Worm (Caenorhabditis elegans) whole organism, L1 larva: ENCODE measurements around the gene Y40A1A.3.

ENCODE experiments used
- aly-2 ChIP-seq: fragments of 150-350 bp; optimal IDR thresholded peaks from 2 replicates; lab custom pipeline; 2014; ENCODE audit warnings: missing biosample characterization, missing genetic modification characterization
- dpl-1 ChIP-seq, 3 experiments: fragments of 150-350 bp in 2 of 3; sonication (generic microtip) in 1 of 3; optimal IDR thresholded peaks; 2 replicates each; lab custom pipeline; 2014 to 2017; ENCODE audit warnings: missing biosample characterization in 3 of 3, missing genetic modification characterization in 3 of 3, missing genetic modification reagents in 3 of 3
- lir-3 ChIP-seq: sonication (generic microtip); optimal IDR thresholded peaks from 2 replicates; lab custom pipeline; 2016; ENCODE audit warnings: mild to moderate bottlenecking, missing genetic modification characterization, moderate library complexity, missing compliant biosample characterization; ENCODE audit not compliant: poor library complexity
- nhr-237 ChIP-seq: fragments of 150-350 bp; optimal IDR thresholded peaks from 2 replicates; lab custom pipeline; 2014; ENCODE audit warnings: missing biosample characterization, missing genetic modification characterization
- nhr-76 ChIP-seq: sonication (generic microtip); optimal IDR thresholded peaks from 2 replicates; lab custom pipeline; 2017; ENCODE audit warnings: missing biosample characterization, missing genetic modification characterization
- nhr-77 ChIP-seq: fragments of 150-350 bp; optimal IDR thresholded peaks from 2 replicates; lab custom pipeline; 2014; ENCODE audit warnings: missing biosample characterization, missing genetic modification characterization
- sox-4 ChIP-seq: sonication (generic microtip); optimal IDR thresholded peaks from 2 replicates; lab custom pipeline; 2016; ENCODE audit warnings: missing genetic modification characterization, missing compliant biosample characterization
- unc-130 ChIP-seq: fragments of 150-350 bp; optimal IDR thresholded peaks from 2 replicates; lab custom pipeline; 2017; ENCODE audit warnings: missing biosample characterization, missing genetic modification characterization, inconsistent platforms
- ztf-11 ChIP-seq, 2 experiments: sonication (generic microtip); optimal IDR thresholded peaks; 2 replicates each; lab custom pipeline; 2016 to 2017; ENCODE audit warnings: missing genetic modification characterization in 2 of 2, missing biosample characterization in 1 of 2, missing compliant biosample characterization in 1 of 2

Y40A1A.3 gene

DNA sequence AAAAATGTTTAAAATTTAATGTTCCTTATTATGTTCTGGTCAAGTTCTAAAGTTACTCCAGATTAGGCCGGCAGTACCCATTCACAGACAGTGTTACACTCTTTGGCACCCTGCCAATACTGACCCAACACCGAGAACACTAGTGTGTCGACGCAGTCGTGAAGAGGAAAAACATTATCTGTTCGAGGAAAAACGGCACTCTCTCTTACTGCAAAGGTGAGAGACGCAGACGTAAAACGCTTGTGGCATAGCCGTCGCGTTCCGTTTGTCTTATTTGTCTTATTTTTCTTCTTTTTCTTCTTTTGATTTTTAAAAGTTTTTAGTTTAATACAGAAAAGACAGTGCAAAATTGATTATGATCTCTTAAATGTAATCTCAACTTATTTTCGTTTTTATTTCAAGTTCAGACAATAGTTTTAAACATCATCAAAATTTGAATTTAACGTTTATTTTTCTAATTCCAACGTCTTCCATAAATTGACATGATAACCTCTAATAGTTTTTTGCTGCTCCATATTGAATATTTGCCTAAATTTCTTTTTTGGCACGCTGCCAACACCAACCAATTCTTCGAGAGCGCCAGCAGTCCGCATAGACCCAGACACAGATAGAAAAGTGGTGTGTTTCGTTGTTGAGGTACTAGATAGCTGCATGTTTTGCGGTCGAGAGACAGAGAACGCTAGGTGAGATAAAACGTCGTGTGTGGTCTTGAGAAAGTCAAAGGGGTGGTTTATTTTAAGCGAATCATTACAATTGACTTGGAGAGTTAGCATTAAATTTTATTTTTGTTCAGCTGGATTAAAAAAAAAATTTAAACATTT is 36.7 kb downstream of the Y40A1A.3 start (continued):
- TF ChIP-seq ztf-11 (tag; optimal IDR thresholded peaks at IDR 0.05; lab: Kevin White, UChicago) (no peak), nhr-77 (peak; percentile 2), sox-4 (tag; lab: Kevin White, UChicago) (no peak), unc-130 (tag; lab: Kevin White, UChicago) (no peak), aly-2 (tag; lab: Kevin White, UChicago) (no peak), nhr-237 (tag; lab: Kevin White, UChicago) (no peak), dpl-1 (GFP tag; optimal IDR thresholded peaks at IDR 0.05; lab: Kevin White, UChicago) (peak in 1 of 3 experiments; percentile 20), nhr-76 (tag; lab: Kevin White, UChicago) (no peak)

DNA sequence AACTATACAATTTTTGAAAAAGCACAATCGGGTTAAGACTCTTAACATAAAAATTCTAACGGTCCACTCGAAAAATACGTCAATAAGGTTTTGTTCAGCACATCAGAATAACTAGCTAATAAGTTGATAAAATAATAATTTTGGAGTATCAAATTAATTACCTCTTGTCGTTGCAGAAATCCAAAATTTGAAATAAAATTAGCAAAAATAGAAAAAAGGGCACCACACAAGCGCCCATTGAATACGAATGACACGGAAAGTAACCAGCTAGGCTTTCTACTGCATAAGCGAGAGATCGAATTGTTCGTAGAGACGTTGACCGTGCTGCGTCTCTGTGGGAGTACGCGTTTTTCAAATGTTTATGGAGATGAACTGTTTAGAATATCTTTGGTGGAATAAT is 38.8 kb downstream of the Y40A1A.3 start:
- TF ChIP-seq nhr-76 (tag; lab: Kevin White, UChicago) (no peak), lir-3 (tag; lab: Kevin White, UChicago) (no peak)
